Fruit fly (Drosophila melanogaster): Measurements from ENCODE around the gene grk.
A peak's percentile ranks its signal among the peaks of the same experiment; 100 is the strongest.

The grk gene

DNA sequence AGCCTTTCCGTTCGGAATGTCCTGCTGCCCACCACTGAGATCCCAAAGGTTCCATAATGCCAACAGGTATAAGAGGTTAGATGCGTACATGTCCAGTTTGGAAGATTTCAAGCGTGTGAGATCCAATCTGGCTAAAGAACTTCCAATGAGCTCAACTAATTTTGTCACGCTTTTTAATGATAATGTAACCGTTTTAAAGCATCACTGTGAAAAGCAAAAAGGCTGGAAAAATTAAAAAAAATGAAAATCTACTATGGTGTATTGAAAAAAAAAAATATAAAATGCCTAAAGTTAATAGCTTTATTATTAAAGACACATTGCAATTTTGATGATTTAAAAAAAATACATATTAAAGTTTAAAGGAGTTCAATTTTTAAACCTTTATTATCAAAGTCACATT is 40.3 kb downstream of the grk start, which contains the start of gene Acp29AB:
Gene Acp29AB, minus strand, starts transcription at position 101 of the 400 bp plus-strand sequence.
- no peak for TF ChIP-seq noc (tag; optimal IDR thresholded peaks at IDR 0.05)

DNA sequence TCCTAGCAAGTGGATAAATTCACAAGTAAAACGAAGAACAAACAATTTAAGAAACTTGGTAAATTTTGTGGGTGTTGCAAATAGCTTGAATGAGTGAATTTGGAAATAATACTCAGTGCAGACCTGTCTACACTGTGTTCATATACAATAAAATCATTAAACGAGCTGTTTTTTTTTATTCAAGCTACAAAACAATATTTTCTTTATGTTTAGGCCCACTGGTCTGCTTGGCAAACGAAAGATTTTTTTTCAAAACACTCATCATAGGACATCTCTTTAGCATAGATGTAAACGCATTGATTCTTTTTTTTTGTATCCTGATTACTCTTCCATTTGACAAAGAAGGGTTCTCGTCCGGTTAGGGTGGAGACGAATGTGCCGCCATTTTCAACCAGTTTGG is 41.1 kb downstream of the grk start, which contains the start of gene CG42820:
Gene CG42820, minus strand, starts transcription at position 101 of the 400 bp plus-strand sequence.
- TF ChIP-seq noc (tag; optimal IDR thresholded peaks at IDR 0.05): no peak

DNA sequence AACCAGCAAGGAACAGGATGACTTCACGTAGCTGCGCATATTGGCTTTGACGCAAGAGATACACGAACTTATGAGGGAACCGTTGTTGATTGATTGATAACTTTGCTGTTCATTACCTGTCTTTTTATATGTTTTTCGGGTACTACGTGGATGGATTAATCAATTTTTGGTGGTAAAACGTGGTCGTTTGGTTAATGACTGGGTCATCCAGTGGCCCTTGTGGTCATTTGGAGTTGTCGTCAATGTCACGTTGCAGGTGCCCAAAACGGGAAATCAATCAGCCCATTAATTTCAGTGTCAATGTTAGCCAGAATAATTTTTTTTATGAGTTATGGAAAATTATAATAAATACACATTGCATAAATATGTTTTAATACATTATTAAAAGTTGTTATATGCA is 44.2 kb downstream of the grk start, which contains the start of gene CG42819:
Gene CG42819, minus strand, starts transcription at position 101 of the 400 bp plus-strand sequence.
- TF ChIP-seq noc (tag; optimal IDR thresholded peaks at IDR 0.05): no peak

DNA sequence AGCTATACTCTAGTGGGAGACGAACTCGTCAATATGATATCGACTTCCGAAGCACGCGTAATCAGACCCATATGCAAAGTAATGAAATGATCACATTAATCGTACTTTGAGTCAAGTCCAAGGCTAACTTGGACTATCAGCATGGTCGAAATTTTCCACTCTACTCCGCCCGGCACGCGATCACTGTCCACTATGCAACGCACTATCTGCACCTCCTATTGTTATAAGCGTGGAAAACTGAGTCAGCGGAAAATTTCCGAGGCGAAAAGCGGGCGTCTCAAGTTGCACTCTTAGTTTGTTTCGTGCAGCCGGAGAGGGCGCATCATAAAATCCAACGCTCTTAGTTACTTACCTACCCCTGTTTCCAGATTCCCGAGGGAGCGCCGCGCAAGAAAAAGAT is 47.5 kb downstream of the grk start:
- TF ChIP-seq noc (tag; optimal IDR thresholded peaks at IDR 0.05): no peak

DNA sequence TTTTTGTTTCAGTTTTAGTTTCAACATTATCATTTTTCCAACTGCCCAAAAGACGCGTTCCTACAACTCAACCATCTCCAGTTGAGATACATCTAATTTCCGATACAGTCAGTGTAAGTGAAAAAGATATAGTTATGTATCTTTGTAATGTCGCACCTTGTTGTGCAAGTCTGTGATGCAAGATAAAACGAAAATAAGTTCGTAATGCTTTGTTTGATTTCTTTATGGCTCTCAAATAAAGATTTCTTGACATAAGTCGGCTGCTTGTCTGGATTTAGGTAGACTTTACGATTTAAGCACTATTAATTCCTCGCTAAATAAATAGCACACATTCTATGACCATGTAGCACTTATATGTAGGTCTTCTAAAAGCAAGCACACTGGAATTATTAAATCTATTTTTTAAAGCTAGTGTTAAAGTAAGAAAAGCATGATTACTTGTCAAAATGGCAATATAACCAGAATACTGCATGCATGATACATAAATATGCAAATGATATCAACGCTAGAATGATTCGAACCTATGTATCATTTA is 48.3 kb downstream of the grk start:
- no peak for TF ChIP-seq noc (tag; optimal IDR thresholded peaks at IDR 0.05)

DNA sequence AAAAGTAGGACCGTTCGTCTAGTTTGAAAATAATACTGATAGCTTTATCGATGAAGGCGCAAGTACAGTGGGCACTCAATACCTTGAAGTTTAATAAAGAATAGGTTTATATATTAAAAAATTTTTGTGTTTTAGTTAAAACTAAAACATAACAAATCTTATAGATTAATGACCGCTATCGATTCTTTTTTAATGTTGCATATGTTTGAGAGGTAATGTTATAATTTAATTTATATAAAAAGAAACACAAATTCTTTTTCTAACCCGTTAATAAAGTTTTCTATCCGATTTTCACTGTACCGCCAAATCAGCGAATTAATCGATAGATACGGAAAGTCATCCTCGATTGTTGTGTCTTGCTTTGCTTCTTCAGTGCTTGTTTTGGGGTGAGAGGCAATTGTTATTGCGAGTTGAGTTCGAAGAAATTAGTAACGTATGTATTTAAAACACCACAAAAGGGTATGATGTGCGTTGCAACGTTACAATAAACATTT is 49.2 kb downstream of the grk start, which contains the start of the genes Dad1 and CG13384:
Gene Dad1, minus strand, starts transcription at position 30 of the 494 bp plus-strand sequence.
Gene CG13384, plus strand, starts transcription at position 348 of the 494 bp plus-strand sequence.
- TF ChIP-seq noc (tag; optimal IDR thresholded peaks at IDR 0.05): peak; percentile 97

DNA sequence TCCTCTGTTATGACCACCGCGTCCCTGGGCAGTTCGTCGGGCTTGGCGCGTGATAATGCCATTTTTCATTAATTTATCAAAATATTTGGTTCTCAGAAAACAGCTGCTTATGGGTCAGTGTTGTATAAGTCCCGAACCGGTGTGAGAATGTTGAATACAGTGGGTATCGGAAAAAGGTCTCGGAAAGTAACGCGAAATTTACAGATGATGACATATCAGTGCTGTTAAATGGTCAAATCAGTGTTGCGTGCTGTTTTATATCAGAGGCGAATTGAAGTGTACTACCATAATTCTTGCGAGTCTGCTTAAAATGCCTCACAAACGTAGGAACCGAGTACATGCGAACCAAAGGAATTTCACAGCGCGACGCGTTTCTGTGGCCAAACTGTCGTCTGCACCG is 50.8 kb downstream of the grk start, which contains the start of the genes CG13392 and Rcd4:
Gene CG13392, minus strand, starts transcription at position 162 of the 400 bp plus-strand sequence.
Gene Rcd4, plus strand, starts transcription at position 216 of the 400 bp plus-strand sequence.
- peak; percentile 69 for TF ChIP-seq noc (tag; optimal IDR thresholded peaks at IDR 0.05)

DNA sequence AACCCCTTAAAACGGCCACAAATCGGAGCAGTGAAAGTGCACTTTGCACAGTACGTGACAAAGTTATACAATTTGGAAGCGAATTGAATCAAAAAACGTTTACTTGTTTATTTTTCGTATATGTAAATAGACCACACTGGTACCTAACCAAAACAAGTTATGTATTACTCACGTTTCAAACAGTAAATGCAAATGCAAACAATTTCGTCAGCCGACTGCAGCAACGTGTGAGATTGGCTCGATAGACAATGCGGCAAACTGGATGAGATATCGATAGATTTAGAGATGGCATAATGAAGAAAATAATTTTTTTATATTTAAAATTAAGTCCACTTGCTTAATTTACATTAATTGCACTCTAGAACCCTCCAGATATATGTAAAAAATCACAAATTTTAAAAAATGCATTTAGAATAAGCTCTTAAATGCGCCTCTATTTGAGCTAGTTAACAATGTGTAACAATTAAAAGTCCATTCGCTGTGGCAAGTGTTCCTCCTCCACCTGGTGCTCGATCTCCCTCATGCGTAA is 51.8 kb downstream of the grk start, which contains the start of gene AlaRS:
Gene AlaRS, minus strand, starts transcription at position 257 of the 529 bp plus-strand sequence.
- TF ChIP-seq noc (tag; optimal IDR thresholded peaks at IDR 0.05): peak; percentile 70
